Worm (Caenorhabditis elegans) whole organism, L1 larva: Measurements from ENCODE around the gene fipr-6.

Experiments
- ama-1 ChIP-seq: fragments of 150-350 bp; optimal IDR thresholded peaks from 2 replicates; lab custom pipeline; 2014
- jun-1 ChIP-seq: fragments of 150-350 bp; optimal IDR thresholded peaks from 2 replicates; lab custom pipeline; 2014; ENCODE audit warnings: missing biosample characterization, missing genetic modification reagents, missing genetic modification characterization
- nhr-77 ChIP-seq: fragments of 150-350 bp; optimal IDR thresholded peaks from 2 replicates; lab custom pipeline; 2014; ENCODE audit warnings: missing biosample characterization, missing genetic modification characterization
- unc-62 ChIP-seq: fragments of 150-350 bp; optimal IDR thresholded peaks from 2 replicates; lab custom pipeline; 2014; ENCODE audit warnings: missing biosample characterization, missing genetic modification reagents, missing genetic modification characterization

DNA sequence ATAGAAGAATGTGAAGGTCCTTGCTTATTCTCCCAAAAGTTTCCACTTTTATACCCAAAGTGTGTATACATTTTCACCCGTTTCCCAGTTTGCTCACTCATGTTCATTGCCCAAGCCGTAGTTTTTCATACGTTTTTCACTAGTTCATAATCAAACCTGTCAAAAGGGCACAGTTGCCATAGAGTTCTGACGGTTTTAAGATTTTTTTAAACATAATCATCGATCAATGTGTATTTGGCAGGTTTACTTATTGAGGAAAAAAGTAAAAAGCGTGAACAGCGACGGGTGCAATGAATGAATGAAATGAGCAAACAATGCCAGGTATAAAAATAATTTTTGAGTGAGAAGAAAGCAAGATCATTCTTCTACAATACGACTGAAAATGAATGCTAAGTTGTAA lies 9.7 kb upstream of the fipr-6 start, which contains the start of the genes fipr-5 and fipr-9:
- TF ChIP-seq jun-1 (tag; lab: Kevin White, UChicago), result no peak
- no peak for TF ChIP-seq ama-1
- TF ChIP-seq unc-62 (GFP tag; lab: Kevin White, UChicago), result no peak
- no peak for TF ChIP-seq nhr-77 (tag; lab: Kevin White, UChicago)
